Worm (Caenorhabditis elegans) whole organism, early embryonic: ENCODE measurements around the gene pad-2.

Experiments used
- B0310.2 ChIP-seq: sonication (generic microtip); optimal IDR thresholded peaks from 2 replicates; lab custom pipeline; 2016; ENCODE audit warnings: mild to moderate bottlenecking, missing genetic modification characterization, missing compliant biosample characterization
- F13C5.2 ChIP-seq: sonication (generic microtip); optimal IDR thresholded peaks from 2 replicates; lab custom pipeline; 2017; ENCODE audit warnings: mild to moderate bottlenecking, missing genetic modification characterization, inconsistent platforms, missing compliant biosample characterization
- aly-1 ChIP-seq: sonication (generic microtip); optimal IDR thresholded peaks from 2 replicates; lab custom pipeline; 2016; ENCODE audit warnings: missing genetic modification characterization, missing compliant biosample characterization
- ama-1 ChIP-seq: fragments of 150-350 bp; optimal IDR thresholded peaks from 2 replicates; lab custom pipeline; 2014
- ceh-13 ChIP-seq: fragments of 200-800 bp; sonication (Bioruptor generic); optimal IDR thresholded peaks from 2 replicates; lab custom pipeline; 2018; ENCODE audit warnings: mild to moderate bottlenecking, missing genetic modification characterization, missing compliant biosample characterization
- ceh-36 ChIP-seq: sonication (generic microtip); optimal IDR thresholded peaks from 2 replicates; lab custom pipeline; 2016; ENCODE audit warnings: missing genetic modification characterization, inconsistent platforms, missing compliant biosample characterization
- ets-7 ChIP-seq: sonication (generic microtip); optimal IDR thresholded peaks from 2 replicates; lab custom pipeline; 2016; ENCODE audit warnings: missing genotype, missing genetic modification characterization, missing compliant biosample characterization
- flt-1 ChIP-seq: fragments of 200-800 bp; sonication (Bioruptor generic); IDR thresholded peaks from 2 replicates; pipeline ENCODE4 v1.3.6; 2022; ENCODE audit warnings: missing genetic modification characterization, missing compliant biosample characterization
- hmbx-1 ChIP-seq: sonication (generic microtip); optimal IDR thresholded peaks from 2 replicates; lab custom pipeline; 2016; ENCODE audit warnings: mild to moderate bottlenecking, missing genetic modification characterization, missing compliant biosample characterization
- hmg-4 ChIP-seq: fragments of 200-800 bp; sonication (Bioruptor generic); optimal IDR thresholded peaks from 2 replicates; lab custom pipeline; 2018; ENCODE audit warnings: mild to moderate bottlenecking, missing genetic modification characterization, missing compliant biosample characterization
- hnd-1 ChIP-seq: sonication (generic microtip); optimal IDR thresholded peaks from 2 replicates; lab custom pipeline; 2016; ENCODE audit warnings: missing genetic modification characterization, missing compliant biosample characterization
- pes-1 ChIP-seq: fragments of 200-800 bp; sonication (Bioruptor generic); IDR thresholded peaks from 2 replicates; pipeline ENCODE4 v1.3.6; 2022; ENCODE audit warnings: missing genetic modification reagents, missing genetic modification characterization, missing compliant biosample characterization
- scrt-1 ChIP-seq: fragments of 200-800 bp; sonication (Bioruptor generic); IDR thresholded peaks from 2 replicates; pipeline ENCODE4 v1.3.6; 2022; ENCODE audit warnings: missing genetic modification characterization, missing compliant biosample characterization
- sea-1 ChIP-seq: fragments of 200-800 bp; sonication (Bioruptor generic); conservative IDR thresholded peaks from 2 replicates; pipeline ENCODE4 v1.3.6; 2022; ENCODE audit warnings: missing genetic modification characterization, missing compliant biosample characterization
- tbx-11 ChIP-seq: fragments of 200-800 bp; sonication (Bioruptor generic); IDR thresholded peaks from 2 replicates; pipeline ENCODE4 v1.3.6; 2022; ENCODE audit warnings: missing genetic modification characterization, missing compliant biosample characterization
- tbx-37 ChIP-seq: fragments of 200-800 bp; sonication (Bioruptor generic); conservative IDR thresholded peaks from 2 replicates; pipeline ENCODE4 v1.3.6; 2022; ENCODE audit warnings: missing genetic modification reagents, missing genetic modification characterization, missing compliant biosample characterization
- tra-4 ChIP-seq: sonication (generic microtip); optimal IDR thresholded peaks from 2 replicates; lab custom pipeline; 2017; ENCODE audit warnings: missing genetic modification characterization, missing compliant biosample characterization

The pad-2 gene

ce11 chrIII:10278826-10279225, at the start of gene pad-2:
Gene pad-2 (plus strand): TSS chrIII:10279126.
- TF ChIP-seq tbx-37 (GFP tag; lab: Robert Waterston, UW), result no peak
- no peak for TF ChIP-seq tra-4
- TF ChIP-seq tbx-11, result no peak
- TF ChIP-seq ceh-36 (tag; lab: Kevin White, UChicago), result no peak
- no peak for TF ChIP-seq ceh-13 (GFP tag; lab: Kevin White, UChicago)
- no peak for TF ChIP-seq pes-1 (GFP tag; lab: Robert Waterston, UW)
- TF ChIP-seq ets-7 (tag; lab: Kevin White, UChicago), result no peak
- no peak for TF ChIP-seq hnd-1

ce11 chrIII:10231641-10232040, 47.3 kb upstream of the pad-2 start:
- TF ChIP-seq tbx-11 (no peak), tra-4 (no peak), scrt-1 (no peak), pes-1 (GFP tag; lab: Robert Waterston, UW) (no peak)

ce11 chrIII:10233979-10234378, 44.9 kb upstream of the pad-2 start, which contains the start of gene paml-1:
Gene paml-1 (minus strand): TSS chrIII:10234079.
- TF ChIP-seq B0310.2 (tag; lab: Kevin White, UChicago) (no peak), tra-4 (no peak), tbx-37 (GFP tag; lab: Robert Waterston, UW) (no peak), hmg-4 (GFP tag; lab: Kevin White, UChicago) (no peak), tbx-11 (no peak), F13C5.2 (tag; lab: Kevin White, UChicago) (no peak), ceh-13 (GFP tag; lab: Kevin White, UChicago) (no peak), ama-1 (lab: Kevin White, UChicago) (no peak), hmbx-1 (tag; lab: Kevin White, UChicago) (no peak)

- TF ChIP-seq tra-4, result no peak
- no peak for TF ChIP-seq sea-1
- TF ChIP-seq B0310.2 (tag; lab: Kevin White, UChicago), result no peak
- TF ChIP-seq aly-1 (tag; lab: Kevin White, UChicago), result no peak
- no peak for TF ChIP-seq ets-7 (tag; lab: Kevin White, UChicago)
- TF ChIP-seq scrt-1, result no peak
- no peak for TF ChIP-seq tbx-11
- no peak for TF ChIP-seq ceh-13 (GFP tag; lab: Kevin White, UChicago)
- TF ChIP-seq flt-1 (GFP tag; lab: Robert Waterston, UW), result no peak
- TF ChIP-seq tbx-37 (GFP tag; lab: Robert Waterston, UW), result no peak
- TF ChIP-seq ama-1 (lab: Kevin White, UChicago), result no peak
Observed at ce11 chrIII:10236291-10236871, 42.5 kb upstream of the pad-2 start.

- TF ChIP-seq ceh-13 (GFP tag; lab: Kevin White, UChicago) (no peak), F13C5.2 (tag; lab: Kevin White, UChicago) (no peak), pes-1 (GFP tag; lab: Robert Waterston, UW) (no peak), sea-1 (no peak), B0310.2 (tag; lab: Kevin White, UChicago) (no peak), hnd-1 (no peak), hmbx-1 (tag; lab: Kevin White, UChicago) (no peak)
Observed at ce11 chrIII:10238448-10239154, 40.3 kb upstream of the pad-2 start, which contains the start of gene Y70G10A.3. Gene Y70G10A.3 (plus strand): TSS chrIII:10239104.

ce11 chrIII:10240073-10240472, 38.9 kb upstream of the pad-2 start:
- no peak for TF ChIP-seq scrt-1
- no peak for TF ChIP-seq sea-1
- no peak for TF ChIP-seq aly-1 (tag; lab: Kevin White, UChicago)

- TF ChIP-seq ets-7 (tag; lab: Kevin White, UChicago) (no peak), tbx-11 (no peak), F13C5.2 (tag; lab: Kevin White, UChicago) (no peak), scrt-1 (no peak), pes-1 (GFP tag; lab: Robert Waterston, UW) (no peak), flt-1 (GFP tag; lab: Robert Waterston, UW) (no peak), tbx-37 (GFP tag; lab: Robert Waterston, UW) (no peak), aly-1 (tag; lab: Kevin White, UChicago) (no peak), hmbx-1 (tag; lab: Kevin White, UChicago) (no peak), ceh-36 (tag; lab: Kevin White, UChicago) (no peak)
Observed at ce11 chrIII:10241332-10241829, 37.5 kb upstream of the pad-2 start.

ce11 chrIII:10244013-10244412, 34.9 kb upstream of the pad-2 start:
- TF ChIP-seq F13C5.2 (tag; lab: Kevin White, UChicago) (no peak), hnd-1 (no peak), pes-1 (GFP tag; lab: Robert Waterston, UW) (no peak), hmbx-1 (tag; lab: Kevin White, UChicago) (no peak), sea-1 (no peak), tra-4 (no peak), scrt-1 (no peak), B0310.2 (tag; lab: Kevin White, UChicago) (no peak), aly-1 (tag; lab: Kevin White, UChicago) (no peak), flt-1 (GFP tag; lab: Robert Waterston, UW) (no peak), ama-1 (lab: Kevin White, UChicago) (no peak), tbx-11 (no peak), ceh-36 (tag; lab: Kevin White, UChicago) (no peak), ets-7 (tag; lab: Kevin White, UChicago) (no peak), tbx-37 (GFP tag; lab: Robert Waterston, UW) (no peak), hmg-4 (GFP tag; lab: Kevin White, UChicago) (no peak), ceh-13 (GFP tag; lab: Kevin White, UChicago) (no peak)
